Worm (Caenorhabditis elegans) whole organism, late embryonic: ENCODE data around the gene H02F09.2.

Experiments
- F13H6.1 ChIP-seq: sonication (generic microtip); optimal IDR thresholded peaks from 2 replicates; lab custom pipeline; 2016; ENCODE audit warnings: missing genetic modification characterization, missing compliant biosample characterization
- K02D7.2 ChIP-seq: sonication (generic microtip); optimal IDR thresholded peaks from 2 replicates; lab custom pipeline; 2017; ENCODE audit warnings: mild to moderate bottlenecking, missing genetic modification characterization, missing compliant biosample characterization
- T23F11.4 ChIP-seq: fragments of 200-800 bp; sonication (Bioruptor generic); optimal IDR thresholded peaks from 2 replicates; lab custom pipeline; 2018; ENCODE audit warnings: mild to moderate bottlenecking, missing genetic modification characterization, missing compliant biosample characterization
- ceh-19 ChIP-seq: fragments of 200-800 bp; sonication (Bioruptor generic); optimal IDR thresholded peaks from 2 replicates; lab custom pipeline; 2018; ENCODE audit warnings: mild to moderate bottlenecking, missing genetic modification characterization, missing compliant biosample characterization
- ceh-24 ChIP-seq: sonication (generic microtip); optimal IDR thresholded peaks from 2 replicates; lab custom pipeline; 2016; ENCODE audit warnings: mild to moderate bottlenecking, missing genetic modification characterization, missing compliant biosample characterization
- nhr-11 ChIP-seq: fragments of 150-350 bp; optimal IDR thresholded peaks from 2 replicates; lab custom pipeline; 2014; ENCODE audit warnings: missing biosample characterization, missing genetic modification characterization
- pha-4 ChIP-seq: fragments of 150-350 bp; optimal IDR thresholded peaks from 2 replicates; lab custom pipeline; 2018; ENCODE audit warnings: missing biosample characterization, missing genetic modification reagents, missing genetic modification characterization
- ref-2 ChIP-seq: sonication (generic microtip); optimal IDR thresholded peaks from 2 replicates; lab custom pipeline; 2016; ENCODE audit warnings: missing genetic modification characterization, missing compliant biosample characterization
- sox-2 ChIP-seq: fragments of 200-800 bp; sonication (Bioruptor generic); IDR thresholded peaks from 2 replicates; pipeline ENCODE4 v1.3.6; 2022; ENCODE audit warnings: missing genetic modification reagents, missing genetic modification characterization, missing compliant biosample characterization
- unc-86 ChIP-seq: sonication (generic microtip); optimal IDR thresholded peaks from 2 replicates; lab custom pipeline; 2016; ENCODE audit warnings: missing genetic modification characterization, missing compliant biosample characterization

ce11 chrX:1524559-1524958 is 47.5 kb upstream of the H02F09.2 start:
- no peak for TF ChIP-seq ceh-19 (GFP tag; lab: Kevin White, UChicago)
- no peak for TF ChIP-seq T23F11.4 (GFP tag; lab: Kevin White, UChicago)
- TF ChIP-seq ceh-24 (tag; lab: Kevin White, UChicago), result no peak
- no peak for TF ChIP-seq pha-4 (tag; lab: Kevin White, UChicago)
- TF ChIP-seq K02D7.2, result no peak
- no peak for TF ChIP-seq unc-86 (tag; lab: Kevin White, UChicago)
- no peak for TF ChIP-seq F13H6.1 (tag; lab: Kevin White, UChicago)
- TF ChIP-seq sox-2, result no peak
- no peak for TF ChIP-seq nhr-11
- peak; percentile 36 for TF ChIP-seq ref-2 (tag; lab: Kevin White, UChicago)
